Fruit fly (Drosophila melanogaster) whole organism, adult: ENCODE measurements around the gene CG42238.

ENCODE experiments used
- CG11617 ChIP-seq: fragments of 200-800 bp; sonication (Bioruptor generic); optimal IDR thresholded peaks from 2 replicates; lab custom pipeline; 2017; ENCODE audit warnings: mild to moderate bottlenecking, missing biosample characterization, missing genetic modification reagents, missing genetic modification characterization
- CG12768 ChIP-seq: fragments of 200-800 bp; sonication (Bioruptor generic); optimal IDR thresholded peaks from 2 replicates; lab custom pipeline; 2017; ENCODE audit warnings: missing biosample characterization, missing genetic modification characterization, mild to moderate bottlenecking, moderate library complexity, missing genetic modification reagents
- CG14711 ChIP-seq: fragments of 200-800 bp; sonication (Bioruptor generic); optimal IDR thresholded peaks from 2 replicates; lab custom pipeline; 2018; ENCODE audit warnings: missing biosample characterization, mild to moderate bottlenecking, missing genetic modification characterization, moderate library complexity
- CG1620 ChIP-seq: fragments of 200-800 bp; sonication (Bioruptor generic); optimal IDR thresholded peaks from 2 replicates; lab custom pipeline; 2016; ENCODE audit warnings: missing biosample characterization, missing genetic modification characterization
- CG33017 ChIP-seq: fragments of 200-800 bp; sonication (Bioruptor generic); optimal IDR thresholded peaks from 2 replicates; lab custom pipeline; 2018; ENCODE audit warnings: missing biosample characterization, mild to moderate bottlenecking, missing genetic modification characterization, moderate library complexity
- CG5204 ChIP-seq: fragments of 200-800 bp; sonication (Bioruptor generic); optimal IDR thresholded peaks from 2 replicates; lab custom pipeline; 2016; ENCODE audit warnings: missing biosample characterization, missing genetic modification characterization
- CG7045 ChIP-seq: fragments of 200-800 bp; sonication (Bioruptor generic); optimal IDR thresholded peaks from 2 replicates; lab custom pipeline; 2017; ENCODE audit warnings: missing biosample characterization, mild to moderate bottlenecking, missing genetic modification characterization
- CG7101 ChIP-seq: fragments of 200-800 bp; sonication (Bioruptor generic); optimal IDR thresholded peaks from 2 replicates; lab custom pipeline; 2018; ENCODE audit warnings: missing biosample characterization, mild to moderate bottlenecking, missing genetic modification characterization, moderate library complexity
- Clk ChIP-seq: fragments of 200-800 bp; sonication (Bioruptor generic); optimal IDR thresholded peaks from 2 replicates; lab custom pipeline; 2017; ENCODE audit warnings: missing biosample characterization, missing genetic modification characterization
- Crg-1 ChIP-seq: fragments of 200-800 bp; sonication (Bioruptor generic); optimal IDR thresholded peaks from 2 replicates; lab custom pipeline; 2016; ENCODE audit warnings: missing biosample characterization, missing genetic modification characterization
- Hr96 ChIP-seq: fragments of 200-800 bp; sonication (Bioruptor generic); optimal IDR thresholded peaks from 2 replicates; lab custom pipeline; 2016; ENCODE audit warnings: missing biosample characterization, missing genetic modification characterization
- Mnt ChIP-seq: fragments of 200-800 bp; sonication (Bioruptor generic); optimal IDR thresholded peaks from 2 replicates; lab custom pipeline; 2016; ENCODE audit warnings: missing biosample characterization, mild to moderate bottlenecking, missing genetic modification characterization
- bab1 ChIP-seq: fragments of 200-800 bp; sonication (Bioruptor generic); optimal IDR thresholded peaks from 3 replicates; lab custom pipeline; 2019; ENCODE audit warnings: missing biosample characterization, mild to moderate bottlenecking, missing genetic modification characterization, moderate library complexity
- cic ChIP-seq: fragments of 200-800 bp; sonication (Bioruptor generic); optimal IDR thresholded peaks from 2 replicates; lab custom pipeline; 2017; ENCODE audit warnings: missing biosample characterization, mild to moderate bottlenecking, missing genetic modification characterization, moderate library complexity
- cnc ChIP-seq, 2 experiments: fragments of >200 bp; optimal IDR thresholded peaks; 2 replicates each; lab custom pipeline; 2017
- kay ChIP-seq: fragments of 200-800 bp; sonication (Bioruptor generic); peaks from one replicate; lab custom pipeline; 2016; ENCODE audit warnings: missing biosample characterization, missing genetic modification characterization, borderline replicate concordance
- ovo ChIP-seq: fragments of 200-800 bp; sonication (Bioruptor generic); optimal IDR thresholded peaks from 2 replicates; lab custom pipeline; 2016; ENCODE audit warnings: missing biosample characterization, missing genetic modification characterization
- pad ChIP-seq: fragments of 200-800 bp; sonication (Bioruptor generic); optimal IDR thresholded peaks from 3 replicates; lab custom pipeline; 2017; ENCODE audit warnings: missing biosample characterization, missing genetic modification characterization, mild to moderate bottlenecking, moderate library complexity, missing genetic modification reagents
- tj ChIP-seq: fragments of 200-800 bp; sonication (Bioruptor generic); optimal IDR thresholded peaks from 3 replicates; lab custom pipeline; 2017; ENCODE audit warnings: missing biosample characterization, mild to moderate bottlenecking, missing genetic modification characterization, moderate library complexity
- toe ChIP-seq: fragments of 200-800 bp; sonication (Bioruptor generic); optimal IDR thresholded peaks from 2 replicates; lab custom pipeline; 2016; ENCODE audit warnings: missing biosample characterization, missing genetic modification characterization

The CG42238 gene

dm6 chr2L:20942206-20942863 lies 109.6 kb downstream of the CG42238 start:
- TF ChIP-seq CG5204 = no peak
- TF ChIP-seq cnc (optimal IDR thresholded peaks at IDR 0.05; lab: Kevin White, UChicago) = no peak
- no peak for TF ChIP-seq pad (GFP tag; lab: Kevin White, UChicago)
- no peak for TF ChIP-seq bab1 (GFP tag; lab: Kevin White, UChicago)
- no peak for TF ChIP-seq CG11617 (GFP tag; lab: Kevin White, UChicago)
- TF ChIP-seq CG12768 (GFP tag; lab: Kevin White, UChicago) = no peak
- TF ChIP-seq tj (GFP tag; lab: Kevin White, UChicago) = no peak
- no peak for TF ChIP-seq Crg-1 (GFP tag; lab: Kevin White, UChicago)
- no peak for TF ChIP-seq cic (GFP tag; lab: Kevin White, UChicago)
- no peak for TF ChIP-seq ovo (GFP tag; lab: Kevin White, UChicago)
- no peak for TF ChIP-seq CG7045 (GFP tag; lab: Kevin White, UChicago)
- no peak for TF ChIP-seq CG7101 (tag; lab: Kevin White, UChicago)

dm6 chr2L:20940738-20941137 lies 111.2 kb downstream of the CG42238 start:
- TF ChIP-seq tj (GFP tag; lab: Kevin White, UChicago) (no peak), CG7101 (tag; lab: Kevin White, UChicago) (no peak), cnc (optimal IDR thresholded peaks at IDR 0.05; lab: Kevin White, UChicago) (no peak), Crg-1 (GFP tag; lab: Kevin White, UChicago) (no peak), bab1 (GFP tag; lab: Kevin White, UChicago) (no peak), ovo (GFP tag; lab: Kevin White, UChicago) (no peak), CG7045 (GFP tag; lab: Kevin White, UChicago) (no peak), CG11617 (GFP tag; lab: Kevin White, UChicago) (no peak), CG12768 (GFP tag; lab: Kevin White, UChicago) (no peak), cic (GFP tag; lab: Kevin White, UChicago) (no peak)

- TF ChIP-seq Hr96 (GFP tag; lab: Kevin White, UChicago) = no peak
- no peak for TF ChIP-seq ovo (GFP tag; lab: Kevin White, UChicago)
- no peak for TF ChIP-seq CG14711 (tag; lab: Kevin White, UChicago)
- no peak for TF ChIP-seq cnc (optimal IDR thresholded peaks at IDR 0.05; lab: Kevin White, UChicago)
- no peak for TF ChIP-seq cic (GFP tag; lab: Kevin White, UChicago)
- no peak for TF ChIP-seq CG7045 (GFP tag; lab: Kevin White, UChicago)
- TF ChIP-seq Mnt (GFP tag; lab: Kevin White, UChicago) = no peak
- no peak for TF ChIP-seq Crg-1 (GFP tag; lab: Kevin White, UChicago)
Observed at dm6 chr2L:20939632-20940031, 112.3 kb downstream of the CG42238 start.

DNA sequence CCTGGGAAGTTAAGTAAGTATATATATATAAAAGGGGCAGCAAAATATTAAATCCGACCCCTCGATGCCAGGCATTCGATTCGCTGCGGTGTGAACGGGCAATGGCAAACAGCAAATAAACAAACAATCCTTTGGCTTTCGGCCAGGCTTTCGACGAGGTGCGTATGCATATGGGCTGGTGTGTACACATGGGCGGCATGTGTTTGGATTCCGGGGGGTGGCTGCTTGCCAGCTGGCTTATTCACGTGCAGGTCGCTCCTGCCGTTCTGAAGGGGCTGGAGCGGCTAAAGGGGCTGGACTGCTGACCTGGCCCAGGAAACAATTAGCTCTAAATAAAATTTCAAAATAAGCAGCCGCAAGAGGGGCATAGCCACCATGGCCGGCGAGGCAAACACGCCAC lies 114.6 kb downstream of the CG42238 start:
- TF ChIP-seq CG1620 (GFP tag; lab: Kevin White, UChicago) = no peak
- no peak for TF ChIP-seq Hr96 (GFP tag; lab: Kevin White, UChicago)
- TF ChIP-seq tj (GFP tag; lab: Kevin White, UChicago) = no peak
- no peak for TF ChIP-seq CG11617 (GFP tag; lab: Kevin White, UChicago)
- no peak for TF ChIP-seq pad (GFP tag; lab: Kevin White, UChicago)
- TF ChIP-seq Mnt (GFP tag; lab: Kevin White, UChicago) = no peak
- no peak for TF ChIP-seq CG14711 (tag; lab: Kevin White, UChicago)
- no peak for TF ChIP-seq Clk
- no peak for TF ChIP-seq kay (GFP tag; lab: Kevin White, UChicago)
- no peak for TF ChIP-seq cnc (optimal IDR thresholded peaks at IDR 0.05; lab: Kevin White, UChicago)
- TF ChIP-seq CG5204 = no peak
- TF ChIP-seq toe (GFP tag; lab: Kevin White, UChicago) = no peak
- TF ChIP-seq ovo (GFP tag; lab: Kevin White, UChicago) = no peak
- no peak for TF ChIP-seq bab1 (GFP tag; lab: Kevin White, UChicago)
- TF ChIP-seq Crg-1 (GFP tag; lab: Kevin White, UChicago) = no peak
- TF ChIP-seq CG7045 (GFP tag; lab: Kevin White, UChicago) = no peak
- TF ChIP-seq CG33017 = no peak
- no peak for TF ChIP-seq CG7101 (tag; lab: Kevin White, UChicago)

dm6 chr2L:20936420-20936819 lies 115.5 kb downstream of the CG42238 start:
- no peak for TF ChIP-seq ovo (GFP tag; lab: Kevin White, UChicago)
- no peak for TF ChIP-seq bab1 (GFP tag; lab: Kevin White, UChicago)
- TF ChIP-seq kay (GFP tag; lab: Kevin White, UChicago) = no peak
- no peak for TF ChIP-seq tj (GFP tag; lab: Kevin White, UChicago)
- no peak for TF ChIP-seq CG14711 (tag; lab: Kevin White, UChicago)
- no peak for TF ChIP-seq Clk
- TF ChIP-seq CG12768 (GFP tag; lab: Kevin White, UChicago) = no peak
- no peak for TF ChIP-seq Hr96 (GFP tag; lab: Kevin White, UChicago)
- no peak for TF ChIP-seq toe (GFP tag; lab: Kevin White, UChicago)
- no peak for TF ChIP-seq Crg-1 (GFP tag; lab: Kevin White, UChicago)
- TF ChIP-seq CG7045 (GFP tag; lab: Kevin White, UChicago) = no peak
- no peak for TF ChIP-seq cnc (optimal IDR thresholded peaks at IDR 0.05; lab: Kevin White, UChicago)
- no peak for TF ChIP-seq CG11617 (GFP tag; lab: Kevin White, UChicago)

DNA sequence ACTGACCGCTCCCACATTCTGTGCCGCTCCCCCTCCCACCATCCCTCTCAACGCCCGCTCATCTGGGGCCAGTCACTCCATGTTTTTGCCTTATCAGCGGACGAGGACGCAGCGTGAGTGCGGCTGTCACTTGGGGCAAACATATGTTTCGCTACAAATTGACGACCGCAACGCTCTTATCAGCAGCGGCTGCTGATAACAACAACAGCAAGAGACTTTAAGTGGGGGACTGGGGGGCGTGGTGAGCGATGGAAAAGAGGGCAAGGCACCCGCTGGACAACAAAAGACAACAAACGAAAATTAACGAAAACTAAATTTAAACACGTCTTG lies 115.9 kb downstream of the CG42238 start:
- TF ChIP-seq toe (GFP tag; lab: Kevin White, UChicago) (no peak), kay (GFP tag; lab: Kevin White, UChicago) (no peak), CG1620 (GFP tag; lab: Kevin White, UChicago) (no peak), cnc (optimal IDR thresholded peaks at IDR 0.05; lab: Kevin White, UChicago) (no peak), tj (GFP tag; lab: Kevin White, UChicago) (no peak), CG5204 (no peak), Clk (no peak), Crg-1 (GFP tag; lab: Kevin White, UChicago) (no peak), CG14711 (tag; lab: Kevin White, UChicago) (no peak), cic (GFP tag; lab: Kevin White, UChicago) (no peak), bab1 (GFP tag; lab: Kevin White, UChicago) (no peak), CG7101 (tag; lab: Kevin White, UChicago) (no peak), CG11617 (GFP tag; lab: Kevin White, UChicago) (no peak), Mnt (GFP tag; lab: Kevin White, UChicago) (no peak), CG12768 (GFP tag; lab: Kevin White, UChicago) (no peak), ovo (GFP tag; lab: Kevin White, UChicago) (no peak), CG33017 (no peak)
